Worm (Caenorhabditis elegans): ENCODE measurements around the gene C32D5.12.

Gene C32D5.12

ce11 chrII:6387937-6388336 is 29.1 kb upstream of the C32D5.12 start, which contains the start of gene F58F12.2:
Gene F58F12.2, minus strand, starts transcription at chrII:6388037.
- TF ChIP-seq tlp-1 (tag; optimal IDR thresholded peaks at IDR 0.05) (no peak), mdl-1 (tag; optimal IDR thresholded peaks at IDR 0.05) (no peak)

ce11 chrII:6386467-6386866 is 27.7 kb upstream of the C32D5.12 start, which contains the start of gene F58F12.4:
Gene F58F12.4, plus strand, starts transcription at chrII:6386767.
- TF ChIP-seq sptf-1 (tag; optimal IDR thresholded peaks at IDR 0.05) (no peak), skn-1 (tag; optimal IDR thresholded peaks at IDR 0.05) (no peak), nhr-11 (tag; optimal IDR thresholded peaks at IDR 0.05) (no peak), elt-2 (tag; optimal IDR thresholded peaks at IDR 0.05) (no peak), isw-1 (GFP tag; IDR thresholded peaks at IDR 0.05) (no peak), ztf-11 (tag; optimal IDR thresholded peaks at IDR 0.05) (no peak), nhr-47 (tag; optimal IDR thresholded peaks at IDR 0.05) (no peak), ets-5 (GFP tag; IDR thresholded peaks at IDR 0.05) (no peak)

ce11 chrII:6383183-6383695 is 24.4 kb upstream of the C32D5.12 start, which contains the start of gene F58F12.1:
Gene F58F12.1, plus strand, starts transcription at chrII:6383645.
- TF ChIP-seq lin-39 (tag; optimal IDR thresholded peaks at IDR 0.05) (no peak), nhr-85 (tag) (peak; percentile 87), F16B12.6 (tag; optimal IDR thresholded peaks at IDR 0.05) (peak; percentile 22), skn-1 (tag; optimal IDR thresholded peaks at IDR 0.05) (no peak), tbx-2 (tag; optimal IDR thresholded peaks at IDR 0.05) (peak; percentile 78), nhr-71 (tag; optimal IDR thresholded peaks at IDR 0.05) (peak; percentile 72), ceh-63 (GFP tag; optimal IDR thresholded peaks at IDR 0.05) (no peak), nhr-12 (tag; optimal IDR thresholded peaks at IDR 0.05) (no peak), fkh-8 (tag; optimal IDR thresholded peaks at IDR 0.05) (peak; percentile 56), nhr-84 (tag; optimal IDR thresholded peaks at IDR 0.05) (no peak), lin-15B (tag; optimal IDR thresholded peaks at IDR 0.05) (peak; percentile 87), isw-1 (GFP tag; IDR thresholded peaks at IDR 0.05) (peak; percentile 70), hlh-4 (tag; optimal IDR thresholded peaks at IDR 0.05) (no peak), elt-3 (tag; optimal IDR thresholded peaks at IDR 0.05) (peak in 1 of 6 experiments; percentile 21), alr-1 (tag; optimal IDR thresholded peaks at IDR 0.05; ENCODE audit: borderline replicate concordance) (no peak), lir-3 (tag; optimal IDR thresholded peaks at IDR 0.05; ENCODE audit: poor library complexity) (peak; percentile 87), ztf-11 (tag; optimal IDR thresholded peaks at IDR 0.05) (peak in 1 of 2 experiments; percentile 51), dpl-1 (GFP tag; optimal IDR thresholded peaks at IDR 0.05) (peak; percentile 50 to 76 (median 62)), snu-23 (GFP tag; optimal IDR thresholded peaks at IDR 0.05) (peak; percentile 66), nhr-19 (GFP tag; conservative IDR thresholded peaks at IDR 0.05) (peak; percentile 46), mab-9 (GFP tag; IDR thresholded peaks at IDR 0.05) (no peak), nhr-11 (tag; optimal IDR thresholded peaks at IDR 0.05) (no peak), ceh-88 (GFP tag; IDR thresholded peaks at IDR 0.05) (no peak), lin-13 (GFP tag; optimal IDR thresholded peaks at IDR 0.05) (peak; percentile 50), swsn-7 (tag; optimal IDR thresholded peaks at IDR 0.05) (peak; percentile 44), zip-4 (GFP tag; optimal IDR thresholded peaks at IDR 0.05) (no peak), unc-130 (tag; optimal IDR thresholded peaks at IDR 0.05) (peak; percentile 55), jun-1 (tag; optimal IDR thresholded peaks at IDR 0.05) (peak; percentile 44), zag-1 (tag; optimal IDR thresholded peaks at IDR 0.05) (no peak), nhr-20 (tag; optimal IDR thresholded peaks at IDR 0.05) (peak; percentile 62), nhr-90 (tag; optimal IDR thresholded peaks at IDR 0.05; ENCODE audit: poor library complexity) (peak; percentile 51), fkh-10 (GFP tag; optimal IDR thresholded peaks at IDR 0.05) (no peak), sptf-1 (tag; optimal IDR thresholded peaks at IDR 0.05) (no peak), nhr-47 (tag; optimal IDR thresholded peaks at IDR 0.05) (peak; percentile 72), tlp-1 (tag; optimal IDR thresholded peaks at IDR 0.05) (no peak), pax-3 (tag; optimal IDR thresholded peaks at IDR 0.05) (peak; percentile 38), C34B4.2 (tag; optimal IDR thresholded peaks at IDR 0.05) (no peak), aly-2 (tag; optimal IDR thresholded peaks at IDR 0.05) (no peak), ztf-4 (tag; optimal IDR thresholded peaks at IDR 0.05) (no peak), unc-98 (GFP tag; IDR thresholded peaks at IDR 0.05) (peak; percentile 56), lsy-2 (tag; optimal IDR thresholded peaks at IDR 0.05) (peak; percentile 56 to 79), fos-1 (tag; optimal IDR thresholded peaks at IDR 0.05) (no peak), xbp-1 (tag; optimal IDR thresholded peaks at IDR 0.05) (peak; percentile 75), efl-1 (optimal IDR thresholded peaks at IDR 0.05) (peak; percentile 66 to 73), efl-1 (GFP tag; optimal IDR thresholded peaks at IDR 0.05 in 1 of 2) (peak; percentile 61 to 94)

Measured in whole organism, L1 larva.